Fruit fly (Drosophila melanogaster) whole organism: Measurements from ENCODE around the gene Kif19A.

ENCODE experiments used
- CG8478 ChIP-seq: fragments of >200 bp; optimal IDR thresholded peaks from 2 replicates; lab custom pipeline; 2018; ENCODE audit warnings: inconsistent platforms
- pan ChIP-seq: fragments of >200 bp; optimal IDR thresholded peaks from 2 replicates; lab custom pipeline; 2017
- psq ChIP-seq: fragments of >200 bp; optimal IDR thresholded peaks from 2 replicates; lab custom pipeline; 2017

DNA sequence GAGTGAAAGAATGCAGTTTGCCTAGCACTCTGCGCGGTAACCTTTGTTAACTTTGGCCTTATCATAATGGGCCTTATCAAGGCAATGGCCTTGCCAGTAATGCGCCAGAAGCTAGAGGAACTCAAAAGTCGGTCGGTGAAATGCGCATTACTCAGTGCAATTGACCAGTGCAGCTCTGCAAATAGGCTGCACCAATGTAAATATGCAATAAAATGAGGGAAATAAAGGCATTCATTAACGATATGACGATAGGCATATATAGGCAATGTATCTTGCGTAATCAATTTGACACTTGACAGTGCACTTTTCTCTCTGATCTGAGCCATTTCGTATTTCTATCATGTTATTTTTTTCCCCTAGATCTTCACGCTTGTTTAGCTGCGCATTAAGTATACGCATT lies 48.2 kb downstream of the Kif19A start:
- TF ChIP-seq pan (lab: Kevin White, UChicago) (no peak), psq (lab: Kevin White, UChicago) (no peak), CG8478 (lab: Kevin White, UChicago) (no peak)
